Worm (Caenorhabditis elegans) whole organism, L2 larva: Measurements from ENCODE around the gene srlf-26.

Experiments
- C34F6.9 ChIP-seq: fragments of 150-350 bp; optimal IDR thresholded peaks from 2 replicates; lab custom pipeline; 2014; ENCODE audit warnings: missing biosample characterization, missing genetic modification characterization
- F13H6.1 ChIP-seq: sonication (generic microtip); optimal IDR thresholded peaks from 2 replicates; lab custom pipeline; 2016; ENCODE audit warnings: missing genetic modification characterization, missing compliant biosample characterization
- ZK546.5 ChIP-seq: sonication (generic microtip); optimal IDR thresholded peaks from 2 replicates; lab custom pipeline; 2017; ENCODE audit warnings: missing biosample characterization, missing genetic modification characterization
- alr-1 ChIP-seq: fragments of 150-350 bp; optimal IDR thresholded peaks from 2 replicates; lab custom pipeline; 2014; ENCODE audit warnings: missing biosample characterization, missing genetic modification characterization
- aly-2 ChIP-seq: fragments of 150-350 bp; optimal IDR thresholded peaks from 2 replicates; lab custom pipeline; 2014; ENCODE audit warnings: missing biosample characterization, missing genetic modification characterization
- ama-1 ChIP-seq: fragments of 150-350 bp; optimal IDR thresholded peaks from 2 replicates; lab custom pipeline; 2018; ENCODE audit warnings: inconsistent platforms
- blmp-1 ChIP-seq: sonication (generic microtip); optimal IDR thresholded peaks from 2 replicates; lab custom pipeline; 2017; ENCODE audit warnings: missing genetic modification characterization, mild to moderate bottlenecking, missing compliant biosample characterization, antibody characterized with exemption, moderate library complexity; ENCODE audit not compliant: insufficient read depth
- ceh-16 ChIP-seq: fragments of 150-350 bp; optimal IDR thresholded peaks from 2 replicates; lab custom pipeline; 2014; ENCODE audit warnings: missing biosample characterization, missing genetic modification characterization
- ceh-82 ChIP-seq: fragments of 150-350 bp; optimal IDR thresholded peaks from 2 replicates; lab custom pipeline; 2014; ENCODE audit warnings: missing biosample characterization, missing genetic modification characterization
- crh-2 ChIP-seq: sonication (generic microtip); optimal IDR thresholded peaks from 2 replicates; lab custom pipeline; 2017; ENCODE audit warnings: missing biosample characterization, missing genetic modification characterization
- dmd-4 ChIP-seq: sonication (generic microtip); optimal IDR thresholded peaks from 2 replicates; lab custom pipeline; 2017; ENCODE audit warnings: missing biosample characterization, missing genetic modification characterization
- egl-27 ChIP-seq: sonication (generic microtip); optimal IDR thresholded peaks from 3 replicates; lab custom pipeline; 2017; ENCODE audit warnings: missing biosample characterization, missing genetic modification reagents, missing genetic modification characterization
- elt-1 ChIP-seq: fragments of 150-350 bp; optimal IDR thresholded peaks from 2 replicates; lab custom pipeline; 2014; ENCODE audit warnings: missing biosample characterization, missing genetic modification characterization
- fos-1 ChIP-seq: fragments of 150-350 bp; optimal IDR thresholded peaks from 2 replicates; lab custom pipeline; 2014; ENCODE audit warnings: missing biosample characterization, missing genetic modification characterization
- gmeb-1 ChIP-seq: fragments of 150-350 bp; optimal IDR thresholded peaks from 2 replicates; lab custom pipeline; 2014; ENCODE audit warnings: missing biosample characterization, missing genetic modification characterization
- lin-11 ChIP-seq: fragments of 150-350 bp; sonication (generic microtip); optimal IDR thresholded peaks from 2 replicates; lab custom pipeline; 2014; ENCODE audit warnings: missing biosample characterization, missing genetic modification characterization, inconsistent platforms, mixed read lengths
- lin-39 ChIP-seq: fragments of 150-350 bp; optimal IDR thresholded peaks from 2 replicates; lab custom pipeline; 2014; ENCODE audit warnings: missing biosample characterization, missing genetic modification reagents, missing genetic modification characterization
- lsy-2 ChIP-seq, 2 experiments: fragments of 150-350 bp in 1 of 2; sonication (generic microtip) in 1 of 2; optimal IDR thresholded peaks; 2 replicates each; lab custom pipeline; 2014 to 2017; ENCODE audit warnings: missing biosample characterization in 2 of 2, missing genetic modification characterization in 2 of 2
- mab-5 ChIP-seq: fragments of 150-350 bp; optimal IDR thresholded peaks from 2 replicates; lab custom pipeline; 2014; ENCODE audit warnings: missing biosample characterization, missing genetic modification characterization
- mbf-1 ChIP-seq: sonication (generic microtip); optimal IDR thresholded peaks from 2 replicates; lab custom pipeline; 2017; ENCODE audit warnings: missing biosample characterization, missing genetic modification characterization
- mdl-1 ChIP-seq, 2 experiments: fragments of 150-350 bp in 1 of 2; sonication (generic microtip) in 1 of 2; optimal IDR thresholded peaks; 2 replicates each; lab custom pipeline; 2017; ENCODE audit warnings: missing biosample characterization in 2 of 2, missing genetic modification characterization in 2 of 2
- nhr-11 ChIP-seq: fragments of 150-350 bp; optimal IDR thresholded peaks from 2 replicates; lab custom pipeline; 2014; ENCODE audit warnings: missing biosample characterization, missing genetic modification characterization
- nhr-129 ChIP-seq: fragments of 150-350 bp; optimal IDR thresholded peaks from 2 replicates; lab custom pipeline; 2014; ENCODE audit warnings: missing biosample characterization, missing genetic modification characterization
- nhr-21 ChIP-seq: fragments of 150-350 bp; optimal IDR thresholded peaks from 2 replicates; lab custom pipeline; 2014; ENCODE audit warnings: missing biosample characterization, missing genetic modification characterization
- nhr-23 ChIP-seq: fragments of 150-350 bp; optimal IDR thresholded peaks from 2 replicates; lab custom pipeline; 2014; ENCODE audit warnings: missing biosample characterization, missing genetic modification reagents, missing genetic modification characterization
- nhr-25 ChIP-seq: fragments of 150-350 bp; sonication (generic microtip); optimal IDR thresholded peaks from 3 replicates; lab custom pipeline; 2014; ENCODE audit warnings: missing biosample characterization, missing genetic modification characterization
- nhr-6 ChIP-seq: fragments of 150-350 bp; optimal IDR thresholded peaks from 2 replicates; lab custom pipeline; 2014; ENCODE audit warnings: missing biosample characterization, missing genetic modification characterization
- nhr-77 ChIP-seq: fragments of 150-350 bp; optimal IDR thresholded peaks from 2 replicates; lab custom pipeline; 2014; ENCODE audit warnings: missing biosample characterization, missing genetic modification characterization
- peb-1 ChIP-seq: fragments of 150-350 bp; optimal IDR thresholded peaks from 2 replicates; lab custom pipeline; 2014; ENCODE audit warnings: missing biosample characterization, missing genetic modification characterization
- skn-1 ChIP-seq: sonication (generic microtip); optimal IDR thresholded peaks from 2 replicates; lab custom pipeline; 2017; ENCODE audit warnings: missing biosample characterization, missing genetic modification characterization
- sma-9 ChIP-seq, 2 experiments: fragments of 150-350 bp in 1 of 2; sonication (generic microtip) in 1 of 2; optimal IDR thresholded peaks; 2 replicates each; lab custom pipeline; 2014 to 2016; ENCODE audit warnings: missing genetic modification characterization in 2 of 2, mild to moderate bottlenecking in 1 of 2, missing biosample characterization in 1 of 2, missing compliant biosample characterization in 1 of 2, missing genetic modification reagents in 1 of 2, moderate library complexity in 1 of 2
- snpc-4 ChIP-seq: fragments of 150-350 bp; optimal IDR thresholded peaks from 2 replicates; lab custom pipeline; 2014; ENCODE audit warnings: missing biosample characterization, missing genetic modification characterization
- unc-55 ChIP-seq: fragments of 150-350 bp; sonication (generic microtip); optimal IDR thresholded peaks from 3 replicates; lab custom pipeline; 2014; ENCODE audit warnings: missing biosample characterization, missing genetic modification reagents, missing genetic modification characterization
- unc-62 ChIP-seq: fragments of 150-350 bp; optimal IDR thresholded peaks from 2 replicates; lab custom pipeline; 2014; ENCODE audit warnings: missing biosample characterization, missing genetic modification reagents, missing genetic modification characterization
- ztf-1 ChIP-seq: fragments of 200-800 bp; sonication (Bioruptor generic); conservative IDR thresholded peaks from 2 replicates; pipeline ENCODE4 v1.3.6; 2022; ENCODE audit warnings: missing genetic modification characterization, missing compliant biosample characterization
- ztf-11 ChIP-seq: sonication (generic microtip); optimal IDR thresholded peaks from 2 replicates; lab custom pipeline; 2017; ENCODE audit warnings: missing biosample characterization, missing genetic modification characterization

srlf-26 gene

ce11 chrIV:13645823-13646222 is 32.9 kb upstream of the srlf-26 start, which contains the start of gene srz-29:
Gene srz-29 (minus strand): TSS chrIV:13645923.
- TF ChIP-seq peb-1 (no peak), unc-55 (no peak), ama-1 (lab: Kevin White, UChicago) (no peak), mdl-1 (tag; optimal IDR thresholded peaks at IDR 0.05; lab: Kevin White, UChicago) (no peak), fos-1 (tag; lab: Kevin White, UChicago) (no peak), elt-1 (tag; lab: Kevin White, UChicago) (no peak), ceh-16 (tag; lab: Kevin White, UChicago) (no peak), ceh-82 (tag; lab: Kevin White, UChicago) (no peak), nhr-6 (tag; lab: Kevin White, UChicago) (no peak), ztf-1 (GFP tag; lab: Robert Waterston, UW) (no peak), mab-5 (tag; lab: Kevin White, UChicago) (no peak), egl-27 (no peak), ZK546.5 (no peak), nhr-11 (tag; lab: Kevin White, UChicago) (no peak), snpc-4 (no peak), dmd-4 (tag; lab: Kevin White, UChicago) (no peak), lsy-2 (tag; optimal IDR thresholded peaks at IDR 0.05; lab: Kevin White, UChicago) (no peak), lin-39 (no peak), nhr-77 (no peak)

ce11 chrIV:13647558-13647957 is 31.2 kb upstream of the srlf-26 start, which contains the start of gene ule-4:
Gene ule-4 (minus strand): TSS chrIV:13647658.
- TF ChIP-seq mbf-1 (tag; lab: Kevin White, UChicago) (no peak), skn-1 (tag; lab: Kevin White, UChicago) (no peak), dmd-4 (tag; lab: Kevin White, UChicago) (no peak), unc-62 (GFP tag; lab: Kevin White, UChicago) (no peak), fos-1 (tag; lab: Kevin White, UChicago) (no peak), sma-9 (GFP tag; optimal IDR thresholded peaks at IDR 0.05; lab: Kevin White, UChicago) (no peak), sma-9 (tag; optimal IDR thresholded peaks at IDR 0.05; lab: Kevin White, UChicago) (no peak), F13H6.1 (tag; lab: Kevin White, UChicago) (no peak), nhr-23 (tag; lab: Kevin White, UChicago) (no peak), nhr-11 (tag; lab: Kevin White, UChicago) (no peak), ztf-11 (no peak), ceh-16 (tag; lab: Kevin White, UChicago) (no peak), nhr-129 (no peak), lin-11 (tag; lab: Kevin White, UChicago) (no peak), ZK546.5 (no peak), alr-1 (tag; lab: Kevin White, UChicago) (no peak), lsy-2 (tag; optimal IDR thresholded peaks at IDR 0.05; lab: Kevin White, UChicago) (no peak), nhr-77 (no peak), aly-2 (tag; lab: Kevin White, UChicago) (no peak)

- TF ChIP-seq gmeb-1 (tag; lab: Kevin White, UChicago) (no peak), blmp-1 (tag; lab: Kevin White, UChicago) (no peak), crh-2 (tag; lab: Kevin White, UChicago) (no peak)
Observed at ce11 chrIV:13649126-13649525, 29.6 kb upstream of the srlf-26 start, which contains the start of gene C08F11.10. Gene C08F11.10 (minus strand): TSS chrIV:13649226.

- TF ChIP-seq ama-1 (lab: Kevin White, UChicago) (no peak), mbf-1 (tag; lab: Kevin White, UChicago) (no peak), mab-5 (tag; lab: Kevin White, UChicago) (no peak), C34F6.9 (tag; lab: Kevin White, UChicago) (no peak), nhr-23 (tag; lab: Kevin White, UChicago) (no peak), lsy-2 (tag; optimal IDR thresholded peaks at IDR 0.05; lab: Kevin White, UChicago) (no peak), nhr-25 (no peak), nhr-21 (tag; lab: Kevin White, UChicago) (no peak), ceh-82 (tag; lab: Kevin White, UChicago) (no peak), unc-62 (GFP tag; lab: Kevin White, UChicago) (no peak)
- TF ChIP-seq, all 48 proteins: peak for 0
Observed at ce11 chrIV:13650238-13650637, 28.5 kb upstream of the srlf-26 start, which contains the start of gene C08F11.17. Gene C08F11.17 (minus strand): TSS chrIV:13650338.
